Worm (Caenorhabditis elegans) whole organism, young adult: ENCODE results near the gene Y62H9A.7.

Experiments
- B0261.1 ChIP-seq: sonication (generic microtip); optimal IDR thresholded peaks from 2 replicates; lab custom pipeline; 2016; ENCODE audit warnings: mild to moderate bottlenecking, missing genetic modification characterization, moderate library complexity, missing compliant biosample characterization
- sptf-2 ChIP-seq: fragments of 200-800 bp; sonication (Bioruptor generic); optimal IDR thresholded peaks from 2 replicates; lab custom pipeline; 2018; ENCODE audit warnings: mild to moderate bottlenecking, missing genetic modification characterization, missing compliant biosample characterization

ce11 chrX:11925243-11925642, 39.8 kb upstream of the Y62H9A.7 start:
- TF ChIP-seq B0261.1, result no peak
- no peak for TF ChIP-seq sptf-2 (GFP tag; lab: Kevin White, UChicago)
